Worm (Caenorhabditis elegans): ENCODE results near the gene nspd-6.
A peak's percentile ranks its signal among the peaks of the same experiment; 100 is the strongest.
"Not testable (repeated sequence)": the region's sequence is repeated elsewhere in the genome, so short reads cannot be mapped to it uniquely, and the experiment has no call there.

nspd-6 gene

DNA sequence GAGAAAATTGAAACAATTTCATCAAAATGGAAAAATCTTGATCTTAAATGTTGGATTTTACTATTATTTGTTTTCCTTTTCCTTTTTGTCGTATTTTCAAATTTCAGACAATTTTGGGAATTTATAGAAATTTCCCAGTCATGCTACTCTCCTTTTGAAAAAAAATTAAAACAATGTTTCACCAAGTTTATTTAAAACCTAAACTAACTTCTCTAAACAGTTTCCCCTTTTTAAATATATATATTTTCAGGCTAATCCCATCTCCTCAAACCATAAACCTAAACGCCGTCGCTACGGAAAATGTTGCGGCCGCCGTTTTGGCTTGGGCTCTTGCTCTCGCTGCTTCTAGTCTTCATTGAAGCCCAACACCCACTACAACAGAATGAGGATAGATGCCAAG, 7.5 kb upstream of the nspd-6 start, which contains the start of gene lam-1:
lam-1 (plus strand) TSS at position 301 of the 400 bp plus-strand sequence.
- TF ChIP-seq elt-2 (tag; optimal IDR thresholded peaks at IDR 0.05) (no peak), elt-1 (tag; optimal IDR thresholded peaks at IDR 0.05) (no peak), nhr-237 (tag; optimal IDR thresholded peaks at IDR 0.05) (no peak), ceh-82 (tag; optimal IDR thresholded peaks at IDR 0.05) (no peak)

ce11 chrIV:5171994-5172528, 6.5 kb upstream of the nspd-6 start:
- TF ChIP-seq nhr-28 (tag; optimal IDR thresholded peaks at IDR 0.05) (no peak), daf-12 (tag; optimal IDR thresholded peaks at IDR 0.05) (no peak), snpc-4 (tag; optimal IDR thresholded peaks at IDR 0.05) (no peak), nhr-11 (tag; optimal IDR thresholded peaks at IDR 0.05) (no peak), nfya-1 (tag; optimal IDR thresholded peaks at IDR 0.05; ENCODE audit: insufficient read depth) (peak; percentile 19)

DNA sequence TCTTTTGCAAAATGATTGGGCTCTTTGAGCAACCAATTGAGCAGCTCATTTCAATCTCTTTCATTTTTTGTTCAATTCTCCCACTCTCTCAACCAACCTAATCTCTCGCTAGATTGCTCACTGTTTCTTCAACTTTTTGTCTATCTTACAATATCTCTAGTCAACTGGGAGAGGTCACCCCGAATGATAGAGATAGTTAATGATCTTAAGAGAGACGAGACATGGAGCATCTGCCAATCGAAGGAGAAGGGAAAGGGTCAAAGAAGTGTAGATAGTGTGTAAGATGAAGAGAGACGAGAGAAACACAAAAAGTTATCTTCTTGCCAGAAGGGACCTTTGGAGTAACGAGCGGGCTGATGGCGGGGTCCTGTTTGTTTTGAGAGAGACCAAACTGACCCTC, 3.8 kb upstream of the nspd-6 start:
- TF ChIP-seq elt-1 (tag; optimal IDR thresholded peaks at IDR 0.05) (no peak), nfya-1 (tag; optimal IDR thresholded peaks at IDR 0.05; ENCODE audit: insufficient read depth) (peak; percentile 29)

- TF ChIP-seq zag-1 (tag; optimal IDR thresholded peaks at IDR 0.05) (no peak), mdl-1 (tag; optimal IDR thresholded peaks at IDR 0.05) (no peak), ceh-9 (tag; optimal IDR thresholded peaks at IDR 0.05) (no peak)
These were observed 504 bp upstream of the nspd-6 start, which contains the start of gene ptp-5.1 for ce11 chrIV:5166030-5166429. Gene ptp-5.1 (plus strand): TSS chrIV:5166330.

ce11 chrIV:5162941-5163340, 2.6 kb downstream of the nspd-6 start, which contains the start of the genes nspd-3 and C24D10.2:
Gene nspd-3 (minus strand): TSS chrIV:5163041.
Gene C24D10.2 (plus strand): TSS chrIV:5163339.
- not testable (repeated sequence) for TF ChIP-seq hmg-11, mml-1, ceh-82 (tag; optimal IDR thresholded peaks at IDR 0.05)

ce11 chrIV:5160171-5160570, 5.4 kb downstream of the nspd-6 start, which contains the start of the genes C24D10.6 and C24D10.4:
Gene C24D10.6 (minus strand): TSS chrIV:5160248.
Gene C24D10.4 (plus strand): TSS chrIV:5160522.
- TF ChIP-seq nhr-28 (tag; optimal IDR thresholded peaks at IDR 0.05), result no peak
- TF ChIP-seq pha-4 (tag; optimal IDR thresholded peaks at IDR 0.05), result no peak
- TF ChIP-seq ceh-16 (tag; optimal IDR thresholded peaks at IDR 0.05), result no peak
- no peak for TF ChIP-seq tbx-2 (tag; optimal IDR thresholded peaks at IDR 0.05)
- no peak for TF ChIP-seq ceh-9 (tag; optimal IDR thresholded peaks at IDR 0.05)
- no peak for TF ChIP-seq ztf-11 (tag; optimal IDR thresholded peaks at IDR 0.05)
- no peak for TF ChIP-seq nhr-43 (tag; optimal IDR thresholded peaks at IDR 0.05; ENCODE audit: poor library complexity, severe bottlenecking)
- TF ChIP-seq nhr-77 (tag; optimal IDR thresholded peaks at IDR 0.05), result no peak
- TF ChIP-seq unc-39 (tag; optimal IDR thresholded peaks at IDR 0.05), result no peak
- no peak for TF ChIP-seq nhr-67 (tag; optimal IDR thresholded peaks at IDR 0.05)
- TF ChIP-seq egl-27 (tag; optimal IDR thresholded peaks at IDR 0.05), result no peak
- TF ChIP-seq R02D3.7 (tag; optimal IDR thresholded peaks at IDR 0.05), result peak; percentile 42
- peak; percentile 46 for TF ChIP-seq snpc-4 (tag; optimal IDR thresholded peaks at IDR 0.05)
- TF ChIP-seq nhr-237 (tag; optimal IDR thresholded peaks at IDR 0.05), result no peak
- TF ChIP-seq elt-2 (tag; optimal IDR thresholded peaks at IDR 0.05), result no peak
- no peak for TF ChIP-seq eor-1 (tag; optimal IDR thresholded peaks at IDR 0.05)
- TF ChIP-seq ztf-4 (tag; optimal IDR thresholded peaks at IDR 0.05), result no peak
- peak; percentile 53 for TF ChIP-seq nfya-1 (tag; optimal IDR thresholded peaks at IDR 0.05; ENCODE audit: insufficient read depth)
- no peak for TF ChIP-seq jun-1 (tag; optimal IDR thresholded peaks at IDR 0.05)
- TF ChIP-seq fkh-2 (tag; optimal IDR thresholded peaks at IDR 0.05), result no peak
- TF ChIP-seq nhr-23 (tag; optimal IDR thresholded peaks at IDR 0.05), result peak; percentile 70
- no peak for TF ChIP-seq ceh-28 (tag; optimal IDR thresholded peaks at IDR 0.05)
- TF ChIP-seq lin-15B (tag; optimal IDR thresholded peaks at IDR 0.05), result peak; percentile 87
- TF ChIP-seq daf-12 (tag; optimal IDR thresholded peaks at IDR 0.05), result no peak
- no peak for TF ChIP-seq fos-1 (tag; optimal IDR thresholded peaks at IDR 0.05)
- TF ChIP-seq sea-2 (GFP tag; optimal IDR thresholded peaks at IDR 0.05), result no peak

All from whole organism, L3 larva.